Worm (Caenorhabditis elegans): Measurements from ENCODE around the gene C08E8.2.
"Not testable (repeated sequence)": the region's sequence is repeated elsewhere in the genome, so short reads cannot be mapped to it uniquely, and the experiment has no call there.

C08E8.2 gene

ce11 chrV:18355742-18356141, at the start of gene C08E8.2:
Gene C08E8.2 (minus strand): TSS chrV:18355842.
- no peak for TF ChIP-seq snpc-1.3 (tag; optimal IDR thresholded peaks at IDR 0.05; ENCODE audit: insufficient read depth)
- no peak for TF ChIP-seq cebp-2 (GFP tag; IDR thresholded peaks at IDR 0.05)
- no peak for TF ChIP-seq lin-54 (GFP tag; optimal IDR thresholded peaks at IDR 0.05)
- TF ChIP-seq gei-17 (GFP tag; optimal IDR thresholded peaks at IDR 0.05) = no peak
- no peak for TF ChIP-seq Y79H2A.3 (GFP tag; conservative IDR thresholded peaks at IDR 0.05)
- TF ChIP-seq F33H1.4 (GFP tag; IDR thresholded peaks at IDR 0.05) = no peak
- TF ChIP-seq repo-1 (tag; optimal IDR thresholded peaks at IDR 0.05) = no peak
- no peak for TF ChIP-seq ekl-4 (GFP tag; IDR thresholded peaks at IDR 0.05)
- no peak for TF ChIP-seq F22D6.2 (tag; optimal IDR thresholded peaks at IDR 0.05)
- TF ChIP-seq mxl-1 (tag; optimal IDR thresholded peaks at IDR 0.05) = no peak
- TF ChIP-seq lsl-1 (GFP tag; optimal IDR thresholded peaks at IDR 0.05) = no peak
- TF ChIP-seq cebp-1 (GFP tag; IDR thresholded peaks at IDR 0.05) = no peak
- no peak for TF ChIP-seq cebp-1 (tag; optimal IDR thresholded peaks at IDR 0.05)
- TF ChIP-seq ama-1 (optimal IDR thresholded peaks at IDR 0.05) = no peak
- TF ChIP-seq ama-1 (GFP tag; optimal IDR thresholded peaks at IDR 0.05) = no peak
- no peak for TF ChIP-seq rpc-1 (optimal IDR thresholded peaks at IDR 0.05)
- TF ChIP-seq rpc-1 (tag; optimal IDR thresholded peaks at IDR 0.05) = no peak
- TF ChIP-seq F55B11.4 (tag; optimal IDR thresholded peaks at IDR 0.05; ENCODE audit: borderline replicate concordance, insufficient read depth) = no peak
- no peak for TF ChIP-seq ceh-27 (GFP tag; optimal IDR thresholded peaks at IDR 0.05)

ce11 chrV:18404767-18405166, 49.1 kb upstream of the C08E8.2 start, which contains the start of gene srh-209:
Gene srh-209 (minus strand): TSS chrV:18404867.
- TF ChIP-seq B0261.1 (tag; optimal IDR thresholded peaks at IDR 0.05); ccch-3 (GFP tag; optimal IDR thresholded peaks at IDR 0.05); sptf-2 (GFP tag; optimal IDR thresholded peaks at IDR 0.05): not testable (repeated sequence)

ce11 chrV:18402743-18403142, 47.1 kb upstream of the C08E8.2 start:
- TF ChIP-seq hlh-26 (GFP tag; conservative IDR thresholded peaks at IDR 0.05) (no peak), nhr-179 (tag; optimal IDR thresholded peaks at IDR 0.05) (no peak), D2030.7 (GFP tag; IDR thresholded peaks at IDR 0.05) (no peak), sptf-2 (GFP tag; optimal IDR thresholded peaks at IDR 0.05) (no peak), Y95B8A.8 (GFP tag; IDR thresholded peaks at IDR 0.05) (no peak), nfyb-1 (GFP tag; IDR thresholded peaks at IDR 0.05) (no peak), Y56A3A.18 (GFP tag; IDR thresholded peaks at IDR 0.05) (no peak), nfya-1 (tag; optimal IDR thresholded peaks at IDR 0.05; ENCODE audit: borderline replicate concordance, insufficient read depth) (no peak), F52B5.7 (tag; optimal IDR thresholded peaks at IDR 0.05) (no peak), madf-6 (GFP tag; IDR thresholded peaks at IDR 0.05) (no peak), T26A5.8 (tag; optimal IDR thresholded peaks at IDR 0.05) (no peak), B0261.1 (tag; optimal IDR thresholded peaks at IDR 0.05) (no peak), ztf-3 (GFP tag; optimal IDR thresholded peaks at IDR 0.05) (no peak), zfh-2 (GFP tag; conservative IDR thresholded peaks at IDR 0.05) (no peak), F39B2.1 (GFP tag; IDR thresholded peaks at IDR 0.05) (no peak), attf-3 (GFP tag; conservative IDR thresholded peaks at IDR 0.05) (no peak), madf-8 (GFP tag; conservative IDR thresholded peaks at IDR 0.05) (no peak), cebp-2 (GFP tag; IDR thresholded peaks at IDR 0.05) (no peak), repo-1 (tag; optimal IDR thresholded peaks at IDR 0.05) (no peak), pbrm-1 (GFP tag; IDR thresholded peaks at IDR 0.05) (no peak)

Measured in whole organism, young adult.